Fruit fly (Drosophila melanogaster) whole organism, prepupa: Measurements from ENCODE around the gene larp.

ENCODE experiments used
- CG10631 ChIP-seq: fragments of 200-800 bp; sonication (Bioruptor generic); optimal IDR thresholded peaks from 2 replicates; lab custom pipeline; 2016; ENCODE audit warnings: missing biosample characterization, missing genetic modification characterization
- CG10669 ChIP-seq: fragments of 200-800 bp; sonication (Bioruptor generic); optimal IDR thresholded peaks from 3 replicates; lab custom pipeline; 2018; ENCODE audit warnings: missing biosample characterization, mild to moderate bottlenecking, missing genetic modification characterization, moderate library complexity
- CG11294 ChIP-seq: fragments of 200-800 bp; sonication (Bioruptor generic); IDR thresholded peaks from 2 replicates; pipeline ENCODE4 v1.3.6; 2022; ENCODE audit warnings: missing biosample characterization, missing genetic modification characterization
- CG15336 ChIP-seq: fragments of 200-800 bp; sonication (Bioruptor generic); IDR thresholded peaks from 2 replicates; pipeline ENCODE4 v1.3.6; 2022; ENCODE audit warnings: missing biosample characterization, missing genetic modification characterization
- CG16779 ChIP-seq: fragments of 200-800 bp; sonication (Bioruptor generic); optimal IDR thresholded peaks from 3 replicates; lab custom pipeline; 2017; ENCODE audit warnings: missing biosample characterization, mild to moderate bottlenecking, missing genetic modification characterization
- CG3032 ChIP-seq: fragments of 200-800 bp; optimal IDR thresholded peaks from 2 replicates; lab custom pipeline; 2019; ENCODE audit warnings: missing biosample characterization, mild to moderate bottlenecking, missing genetic modification characterization, moderate library complexity
- CG31627 ChIP-seq: fragments of 200-800 bp; sonication (Bioruptor generic); optimal IDR thresholded peaks from 3 replicates; lab custom pipeline; 2016; ENCODE audit warnings: missing biosample characterization, missing genetic modification characterization
- CG34406 ChIP-seq: fragments of 200-800 bp; sonication (Bioruptor generic); optimal IDR thresholded peaks from 3 replicates; lab custom pipeline; 2016; ENCODE audit warnings: missing biosample characterization, missing genetic modification characterization
- CG3919 ChIP-seq: fragments of 200-800 bp; sonication (Bioruptor generic); optimal IDR thresholded peaks from 3 replicates; lab custom pipeline; 2016; ENCODE audit warnings: missing biosample characterization, missing genetic modification characterization
- CG4318 ChIP-seq: fragments of 200-800 bp; sonication (Bioruptor generic); optimal IDR thresholded peaks from 3 replicates; lab custom pipeline; 2017; ENCODE audit warnings: missing biosample characterization, mild to moderate bottlenecking, missing genetic modification characterization
- CG6163 ChIP-seq: fragments of 200-800 bp; sonication (Bioruptor generic); IDR thresholded peaks from 3 replicates; pipeline ENCODE4 v1.3.6; 2022; ENCODE audit warnings: missing biosample characterization, missing genetic modification characterization
- CG6276 ChIP-seq: fragments of 200-800 bp; sonication (Bioruptor generic); optimal IDR thresholded peaks from 2 replicates; lab custom pipeline; 2017; ENCODE audit warnings: missing biosample characterization, mild to moderate bottlenecking, missing genetic modification characterization
- CG6792 ChIP-seq: fragments of 200-800 bp; sonication (Bioruptor generic); optimal IDR thresholded peaks from 3 replicates; lab custom pipeline; 2016; ENCODE audit warnings: missing biosample characterization, missing genetic modification characterization
- CG6808 ChIP-seq: fragments of 200-800 bp; sonication (Bioruptor generic); optimal IDR thresholded peaks from 3 replicates; lab custom pipeline; 2017; ENCODE audit warnings: missing biosample characterization, missing genetic modification characterization, mild to moderate bottlenecking, moderate library complexity, missing genetic modification reagents
- CG7368 ChIP-seq: fragments of 200-800 bp; sonication (Bioruptor generic); optimal IDR thresholded peaks from 3 replicates; lab custom pipeline; 2016; ENCODE audit warnings: missing biosample characterization, missing genetic modification characterization
- CG8119 ChIP-seq: fragments of 200-800 bp; sonication (Bioruptor generic); IDR thresholded peaks from 3 replicates; pipeline ENCODE4 v1.3.6; 2022; ENCODE audit warnings: missing biosample characterization, missing genetic modification characterization
- CG8319 ChIP-seq: fragments of 200-800 bp; sonication (Bioruptor generic); optimal IDR thresholded peaks from 3 replicates; lab custom pipeline; 2016; ENCODE audit warnings: missing biosample characterization, missing genetic modification characterization
- CG8632 ChIP-seq: fragments of 200-800 bp; sonication (Bioruptor generic); optimal IDR thresholded peaks from 3 replicates; lab custom pipeline; 2016; ENCODE audit warnings: missing biosample characterization, missing genetic modification characterization
- CG9139 ChIP-seq: fragments of 200-800 bp; sonication (Bioruptor generic); optimal IDR thresholded peaks from 3 replicates; lab custom pipeline; 2017; ENCODE audit warnings: missing biosample characterization, mild to moderate bottlenecking, missing genetic modification characterization
- Eip75B ChIP-seq: fragments of 200-800 bp; sonication (Bioruptor generic); optimal IDR thresholded peaks from 3 replicates; lab custom pipeline; 2016; ENCODE audit warnings: missing biosample characterization, missing genetic modification characterization
- Ets96B ChIP-seq: fragments of 200-800 bp; optimal IDR thresholded peaks from 2 replicates; lab custom pipeline; 2019; ENCODE audit warnings: missing biosample characterization, mild to moderate bottlenecking, missing genetic modification characterization, moderate library complexity
- Gug ChIP-seq: fragments of 200-800 bp; sonication (Bioruptor generic); IDR thresholded peaks from 2 replicates; pipeline ENCODE4 v1.3.6; 2022; ENCODE audit warnings: missing biosample characterization, missing genetic modification characterization
- Hr38 ChIP-seq: sonication (Bioruptor generic); optimal IDR thresholded peaks from 2 replicates; lab custom pipeline; 2016; ENCODE audit warnings: missing biosample characterization, missing genetic modification characterization
- Hr39 ChIP-seq: fragments of 200-800 bp; sonication (Bioruptor generic); optimal IDR thresholded peaks from 2 replicates; lab custom pipeline; 2016; ENCODE audit warnings: missing biosample characterization, missing genetic modification characterization
- Hr4 ChIP-seq: fragments of 200-800 bp; sonication (Bioruptor generic); optimal IDR thresholded peaks from 3 replicates; lab custom pipeline; 2016; ENCODE audit warnings: missing biosample characterization, missing genetic modification characterization
- Lpt ChIP-seq: fragments of 200-800 bp; sonication (Bioruptor generic); optimal IDR thresholded peaks from 3 replicates; lab custom pipeline; 2016; ENCODE audit warnings: missing biosample characterization, missing genetic modification characterization
- Met ChIP-seq: fragments of 200-800 bp; sonication (Bioruptor generic); optimal IDR thresholded peaks from 3 replicates; lab custom pipeline; 2016; ENCODE audit warnings: missing biosample characterization, missing genetic modification characterization
- OdsH ChIP-seq: fragments of 200-800 bp; sonication (Bioruptor generic); optimal IDR thresholded peaks from 3 replicates; lab custom pipeline; 2016; ENCODE audit warnings: missing biosample characterization, missing genetic modification characterization
- Smox ChIP-seq: fragments of 200-800 bp; sonication (Bioruptor generic); optimal IDR thresholded peaks from 3 replicates; lab custom pipeline; 2016; ENCODE audit warnings: missing biosample characterization, missing genetic modification characterization
- Sox15 ChIP-seq: fragments of 200-800 bp; sonication (Bioruptor generic); optimal IDR thresholded peaks from 3 replicates; lab custom pipeline; 2016; ENCODE audit warnings: missing biosample characterization, missing genetic modification characterization
- achi ChIP-seq: fragments of 200-800 bp; sonication (Bioruptor generic); optimal IDR thresholded peaks from 3 replicates; lab custom pipeline; 2016; ENCODE audit warnings: missing biosample characterization, missing genetic modification characterization
- cyc ChIP-seq: fragments of 200-800 bp; sonication (Bioruptor generic); optimal IDR thresholded peaks from 3 replicates; lab custom pipeline; 2016; ENCODE audit warnings: missing biosample characterization, missing genetic modification characterization
- dac ChIP-seq: fragments of 200-800 bp; sonication (Bioruptor generic); optimal IDR thresholded peaks from 2 replicates; lab custom pipeline; 2017; ENCODE audit warnings: missing biosample characterization, mild to moderate bottlenecking, missing genetic modification characterization
- dsx ChIP-seq: fragments of 200-800 bp; optimal IDR thresholded peaks from 3 replicates; lab custom pipeline; 2019; ENCODE audit warnings: missing biosample characterization, mild to moderate bottlenecking, missing genetic modification characterization, moderate library complexity; ENCODE audit not compliant: poor library complexity, severe bottlenecking
- esn ChIP-seq: fragments of 200-800 bp; sonication (Bioruptor generic); optimal IDR thresholded peaks from 2 replicates; lab custom pipeline; 2016; ENCODE audit warnings: missing biosample characterization, mild to moderate bottlenecking, missing genetic modification characterization, moderate library complexity
- fd59A ChIP-seq: fragments of 200-800 bp; sonication (Bioruptor generic); optimal IDR thresholded peaks from 2 replicates; lab custom pipeline; 2017; ENCODE audit warnings: missing biosample characterization, mild to moderate bottlenecking, missing genetic modification characterization, missing genetic modification reagents
- fkh ChIP-seq: fragments of 200-800 bp; sonication (Bioruptor generic); optimal IDR thresholded peaks from 3 replicates; lab custom pipeline; 2017; ENCODE audit warnings: missing biosample characterization, mild to moderate bottlenecking, missing genetic modification characterization, moderate library complexity
- net ChIP-seq: fragments of 200-800 bp; sonication (Bioruptor generic); optimal IDR thresholded peaks from 3 replicates; lab custom pipeline; 2016; ENCODE audit warnings: missing biosample characterization, missing genetic modification characterization
- pdm3 ChIP-seq: fragments of 200-800 bp; sonication (Bioruptor generic); optimal IDR thresholded peaks from 3 replicates; lab custom pipeline; 2016; ENCODE audit warnings: missing biosample characterization, missing genetic modification characterization
- salr ChIP-seq, 2 experiments: fragments of 200-800 bp; sonication (Bioruptor generic); optimal IDR thresholded peaks; 3 replicates each; lab custom pipeline; 2016 to 2018; ENCODE audit warnings: missing biosample characterization in 2 of 2, missing genetic modification characterization in 2 of 2, mild to moderate bottlenecking in 1 of 2
- spab ChIP-seq: fragments of 200-800 bp; sonication (Bioruptor generic); optimal IDR thresholded peaks from 2 replicates; lab custom pipeline; 2017; ENCODE audit warnings: missing biosample characterization, mild to moderate bottlenecking, missing genetic modification characterization, missing genetic modification reagents
- ss ChIP-seq, 2 experiments: fragments of 200-800 bp; sonication (Bioruptor generic); optimal IDR thresholded peaks; 2 replicates in 1 of 2; 3 replicates in 1 of 2; lab custom pipeline; 2017 to 2018; ENCODE audit warnings: mild to moderate bottlenecking in 2 of 2, missing biosample characterization in 2 of 2, missing genetic modification characterization in 2 of 2, moderate library complexity in 1 of 2
- svp ChIP-seq: fragments of 200-800 bp; sonication (Bioruptor generic); peaks from one replicate; lab custom pipeline; 2016; ENCODE audit warnings: missing biosample characterization, missing genetic modification characterization

Gene larp

DNA sequence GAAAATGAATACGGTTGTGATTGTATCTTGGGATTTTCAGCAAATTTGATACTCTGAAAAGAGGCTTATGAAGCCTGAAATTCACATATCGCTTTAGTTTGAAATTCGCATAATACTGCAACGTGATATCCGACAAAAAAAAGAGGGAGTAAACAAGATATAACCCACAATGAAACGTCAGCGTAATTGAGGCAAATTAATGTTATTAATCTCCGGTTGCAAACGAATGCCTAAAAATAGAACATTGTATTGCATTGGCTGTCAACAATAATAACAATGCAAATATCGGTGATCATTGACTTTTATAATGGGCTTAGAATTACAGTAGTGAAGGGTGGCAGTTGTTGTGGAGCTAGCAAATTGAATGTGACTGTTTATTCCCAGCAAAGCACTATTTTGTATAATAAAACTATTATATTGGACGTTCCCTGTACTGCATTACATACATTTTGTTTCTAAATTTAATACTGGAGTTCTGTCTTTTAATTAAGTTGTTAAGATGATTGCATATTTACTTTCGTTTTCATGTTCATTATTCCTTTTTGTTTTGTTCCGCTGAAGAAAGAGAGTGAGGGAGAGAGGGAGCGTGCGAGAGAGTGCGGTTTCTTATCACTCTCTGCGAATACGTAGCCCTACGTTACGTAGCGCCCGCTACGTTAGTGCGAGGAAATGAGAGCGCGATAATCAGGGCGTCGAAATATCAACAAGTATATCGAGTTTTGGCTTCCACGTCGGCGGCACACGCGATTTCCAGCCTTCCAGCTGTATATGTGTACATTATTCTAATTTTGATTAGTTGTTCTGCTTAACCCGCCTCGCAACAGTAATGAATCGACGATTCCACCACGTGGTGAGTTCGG is 5.7 kb downstream of the larp start (continued):
- TF ChIP-seq CG15336, result no peak; the same call in 1 of the 2 replicates
- no peak for TF ChIP-seq Gug (GFP tag; lab: Robert Waterston, UW)
- peak; percentile 10 for TF ChIP-seq dsx (GFP tag; lab: Kevin White, UChicago)
- no peak for TF ChIP-seq CG10669 (GFP tag; lab: Kevin White, UChicago)
- no peak for TF ChIP-seq fd59A (GFP tag; lab: Kevin White, UChicago)
- peak; percentile 10 for TF ChIP-seq Eip75B (GFP tag; lab: Kevin White, UChicago)
- peak; percentile 56; the same call in 2 of the 3 replicates for TF ChIP-seq CG6163
- peak; percentile 11 for TF ChIP-seq CG31627 (GFP tag; lab: Kevin White, UChicago)
- TF ChIP-seq dac (GFP tag; lab: Kevin White, UChicago), result no peak
- TF ChIP-seq CG3032 (tag; lab: Kevin White, UChicago), result peak; percentile 1
- no peak for TF ChIP-seq CG4318 (GFP tag; lab: Kevin White, UChicago)
- no peak for TF ChIP-seq CG10631 (GFP tag; lab: Kevin White, UChicago)
- no peak for TF ChIP-seq Hr39 (GFP tag; lab: Kevin White, UChicago)
- TF ChIP-seq svp (GFP tag; lab: Kevin White, UChicago), result peak; percentile 18
- TF ChIP-seq Sox15 (GFP tag; lab: Kevin White, UChicago), result no peak
- TF ChIP-seq salr (GFP tag; optimal IDR thresholded peaks at IDR 0.05; lab: Kevin White, UChicago), result no peak

DNA sequence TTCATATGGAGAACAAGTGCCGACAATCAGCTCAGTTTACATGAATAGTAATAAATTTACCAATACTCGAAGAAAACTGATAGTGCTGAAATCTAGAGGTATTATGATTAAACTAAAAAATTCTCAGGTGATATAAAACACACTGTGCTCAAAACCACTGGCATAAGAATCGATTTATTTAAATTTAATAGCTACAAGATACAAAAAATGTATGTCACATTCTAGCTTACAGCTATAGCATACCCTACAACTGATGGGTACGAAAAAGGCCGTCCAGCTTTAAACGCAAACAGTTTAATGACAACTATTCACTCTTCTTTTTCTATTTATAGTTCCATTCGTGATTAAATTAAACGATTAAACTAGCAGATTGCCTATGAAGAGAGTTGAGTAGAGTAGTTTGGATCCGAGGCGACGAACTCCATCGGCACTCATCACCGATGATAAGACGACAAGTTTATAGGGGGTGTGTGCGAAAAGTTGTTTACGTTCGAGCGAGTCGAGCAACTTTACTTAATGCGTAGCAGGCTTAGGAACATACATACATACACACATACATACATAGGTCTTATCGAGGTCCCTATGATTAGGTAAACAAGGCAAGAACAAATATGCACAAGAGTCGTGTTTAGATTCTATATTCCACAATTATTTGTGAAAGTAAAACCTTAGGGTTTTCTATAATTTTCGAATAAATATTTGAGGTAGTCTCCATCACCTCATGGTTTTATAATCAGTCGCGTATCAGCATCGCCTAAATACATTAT is 7.3 kb downstream of the larp start:
- TF ChIP-seq CG3919, result peak; percentile 69
- TF ChIP-seq cyc (GFP tag; lab: Kevin White, UChicago), result no peak
- peak; percentile 36 for TF ChIP-seq dac (GFP tag; lab: Kevin White, UChicago)
- peak; percentile 76 for TF ChIP-seq pdm3
- peak; percentile 82 for TF ChIP-seq CG8119 (GFP tag; lab: Robert Waterston, UW)
- TF ChIP-seq dsx (GFP tag; lab: Kevin White, UChicago), result peak; percentile 58
- peak; percentile 30 for TF ChIP-seq Sox15 (GFP tag; lab: Kevin White, UChicago)
- peak; percentile 79 for TF ChIP-seq CG3032 (tag; lab: Kevin White, UChicago)
- peak; percentile 76 for TF ChIP-seq CG6808
- no peak for TF ChIP-seq CG16779
- peak; percentile 30 for TF ChIP-seq CG34406 (GFP tag; lab: Kevin White, UChicago)
- TF ChIP-seq Hr39 (GFP tag; lab: Kevin White, UChicago), result peak; percentile 21
- TF ChIP-seq OdsH (GFP tag; lab: Kevin White, UChicago), result peak; percentile 76
- no peak for TF ChIP-seq Smox (GFP tag; lab: Kevin White, UChicago)
- TF ChIP-seq Gug (GFP tag; lab: Robert Waterston, UW), result peak; percentile 89
- TF ChIP-seq net (GFP tag; lab: Kevin White, UChicago), result peak; percentile 79
- TF ChIP-seq CG7368 (GFP tag; lab: Kevin White, UChicago), result no peak
- peak; percentile 88 for TF ChIP-seq CG6163
- TF ChIP-seq Hr4 (GFP tag; lab: Kevin White, UChicago), result peak; percentile 87
- peak; percentile 84 for TF ChIP-seq Ets96B (tag; lab: Kevin White, UChicago)
- no peak for TF ChIP-seq Hr38 (GFP tag; lab: Kevin White, UChicago)
- TF ChIP-seq salr (GFP tag; optimal IDR thresholded peaks at IDR 0.05; lab: Kevin White, UChicago), result peak; percentile 52 to 85
- TF ChIP-seq fkh (GFP tag; lab: Kevin White, UChicago), result peak; percentile 95
- TF ChIP-seq svp (GFP tag; lab: Kevin White, UChicago), result peak; percentile 55
- peak; percentile 7 for TF ChIP-seq CG31627 (GFP tag; lab: Kevin White, UChicago)
- peak; percentile 79 for TF ChIP-seq CG4318 (GFP tag; lab: Kevin White, UChicago)
- TF ChIP-seq Met (GFP tag; lab: Kevin White, UChicago), result no peak
- peak; percentile 79 for TF ChIP-seq CG10669 (GFP tag; lab: Kevin White, UChicago)
- peak; percentile 76 for TF ChIP-seq CG6276 (GFP tag; lab: Kevin White, UChicago)
- peak; percentile 76 for TF ChIP-seq fd59A (GFP tag; lab: Kevin White, UChicago)
- TF ChIP-seq spab, result peak; percentile 57
- peak; percentile 30 to 67 for TF ChIP-seq ss (GFP tag; optimal IDR thresholded peaks at IDR 0.05; lab: Kevin White, UChicago)
- TF ChIP-seq CG10631 (GFP tag; lab: Kevin White, UChicago), result peak; percentile 70
- TF ChIP-seq Lpt (GFP tag; lab: Kevin White, UChicago), result peak; percentile 71
- TF ChIP-seq esn (GFP tag; lab: Kevin White, UChicago), result peak; percentile 20
- no peak for TF ChIP-seq CG9139 (GFP tag; lab: Kevin White, UChicago)
- TF ChIP-seq CG8319 (GFP tag; lab: Kevin White, UChicago), result no peak
- TF ChIP-seq CG8632 (GFP tag; lab: Kevin White, UChicago), result peak; percentile 16
- peak; percentile 71 for TF ChIP-seq achi (GFP tag; lab: Kevin White, UChicago)
- peak; percentile 17 for TF ChIP-seq CG6792
- TF ChIP-seq CG11294 (GFP tag; lab: Robert Waterston, UW), result peak; percentile 87
